Worm (Caenorhabditis elegans): ENCODE data around the gene dsh-2.
A peak's percentile ranks its signal among the peaks of the same experiment; 100 is the strongest.

Gene dsh-2

DNA sequence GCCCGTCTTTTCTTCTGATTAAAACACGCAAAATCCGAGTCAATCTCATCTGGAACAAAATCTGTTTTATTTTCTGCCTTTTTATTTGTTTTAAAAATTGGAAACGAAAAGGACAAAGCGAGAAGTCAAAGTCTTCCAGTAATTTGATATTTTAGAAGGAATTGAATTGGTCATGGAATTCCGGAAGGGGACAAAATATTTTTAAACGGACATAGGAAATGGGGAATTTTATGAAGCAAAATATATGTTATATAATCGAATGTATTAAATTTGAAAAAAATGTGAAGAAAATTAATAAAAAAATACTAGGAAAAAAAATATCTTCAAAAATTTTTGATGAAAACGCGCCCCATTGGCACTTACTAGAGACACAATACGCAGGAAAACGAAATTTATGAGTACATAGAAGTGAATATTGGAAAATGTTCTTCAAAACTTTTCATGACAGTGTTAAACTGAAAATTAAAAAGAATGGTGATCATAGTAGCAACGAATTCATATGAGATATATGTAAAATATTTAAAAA is 40.3 kb downstream of the dsh-2 start, which contains the start of gene F33G12.7:
Gene F33G12.7 (minus strand): TSS at position 51 of the 526 bp plus-strand sequence.
- TF ChIP-seq nhr-76 (tag; optimal IDR thresholded peaks at IDR 0.05) (no peak), lsy-2 (tag; optimal IDR thresholded peaks at IDR 0.05) (peak; percentile 29)

DNA sequence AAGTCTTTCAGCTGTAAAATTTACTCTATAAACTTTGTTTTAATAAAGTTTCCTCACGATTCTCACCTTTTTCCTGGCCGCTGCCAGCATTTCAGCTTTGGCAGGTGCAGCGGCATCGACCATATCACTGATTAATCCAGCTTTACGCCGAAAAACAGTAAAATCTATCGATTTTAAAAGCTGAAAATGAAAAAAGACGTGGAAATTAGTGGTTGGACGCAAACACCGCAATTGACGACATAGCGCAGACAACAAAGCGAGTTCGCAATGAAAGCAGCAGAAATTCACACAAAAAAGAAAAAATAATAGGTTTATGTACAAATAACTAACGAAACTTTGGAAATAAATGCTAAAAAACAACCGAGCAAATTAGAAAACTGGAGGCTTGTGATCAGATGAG is 41.1 kb downstream of the dsh-2 start, which contains the start of gene golg-2:
Gene golg-2 (minus strand): TSS at position 180 of the 400 bp plus-strand sequence.
- no peak for TF ChIP-seq bed-3 (GFP tag; optimal IDR thresholded peaks at IDR 0.05)
- TF ChIP-seq unc-39 (tag; optimal IDR thresholded peaks at IDR 0.05): no peak
- no peak for TF ChIP-seq elt-1 (tag; optimal IDR thresholded peaks at IDR 0.05; ENCODE audit: borderline replicate concordance, insufficient read depth)
- peak; percentile 11 for TF ChIP-seq ces-1 (GFP tag; optimal IDR thresholded peaks at IDR 0.05)
- peak; percentile 7 for TF ChIP-seq lin-13 (tag; optimal IDR thresholded peaks at IDR 0.05)
- no peak for TF ChIP-seq mep-1 (tag; optimal IDR thresholded peaks at IDR 0.05)
- TF ChIP-seq zip-8 (tag; optimal IDR thresholded peaks at IDR 0.05): no peak
- no peak for TF ChIP-seq nhr-12 (tag; optimal IDR thresholded peaks at IDR 0.05)
- no peak for TF ChIP-seq lin-32 (GFP tag; optimal IDR thresholded peaks at IDR 0.05)
- TF ChIP-seq hlh-1 (tag; optimal IDR thresholded peaks at IDR 0.05): no peak
- TF ChIP-seq cnd-1 (tag; optimal IDR thresholded peaks at IDR 0.05): no peak

DNA sequence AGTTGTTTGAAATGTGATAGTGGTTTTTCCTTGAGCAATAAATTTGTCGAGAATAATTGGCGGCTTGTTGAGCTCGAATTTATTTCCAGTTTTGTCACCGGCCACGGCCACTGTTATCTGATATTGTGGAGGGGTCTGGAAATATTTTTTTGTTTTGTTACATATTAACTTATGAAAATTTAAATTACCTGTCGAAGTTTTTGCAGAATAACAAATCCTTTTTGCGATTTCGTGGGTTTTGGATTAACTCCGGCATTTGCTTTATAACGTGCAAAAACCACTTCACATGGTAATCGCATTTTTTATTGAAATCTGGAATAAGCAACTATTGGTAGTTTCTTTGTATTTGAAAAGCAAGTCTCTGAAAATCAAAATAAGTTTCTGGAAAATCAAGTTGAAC is 44.8 kb downstream of the dsh-2 start, which contains the start of gene lrr-1:
Gene lrr-1 (minus strand): TSS at position 312 of the 400 bp plus-strand sequence.
- no peak for TF ChIP-seq mep-1 (tag; optimal IDR thresholded peaks at IDR 0.05)
- no peak for TF ChIP-seq mab-5 (tag; optimal IDR thresholded peaks at IDR 0.05)
- TF ChIP-seq elt-3 (tag; optimal IDR thresholded peaks at IDR 0.05): no peak
- TF ChIP-seq lsy-2 (tag; optimal IDR thresholded peaks at IDR 0.05): no peak
- TF ChIP-seq nhr-76 (tag; optimal IDR thresholded peaks at IDR 0.05): no peak
- no peak for TF ChIP-seq ceh-83 (GFP tag; optimal IDR thresholded peaks at IDR 0.05)
- TF ChIP-seq nhr-28 (tag; optimal IDR thresholded peaks at IDR 0.05): no peak
- TF ChIP-seq pha-4 (tag; optimal IDR thresholded peaks at IDR 0.05): no peak
- no peak for TF ChIP-seq snpc-4 (tag; optimal IDR thresholded peaks at IDR 0.05)
- TF ChIP-seq blmp-1 (tag; optimal IDR thresholded peaks at IDR 0.05): no peak
- no peak for TF ChIP-seq bed-3 (GFP tag; optimal IDR thresholded peaks at IDR 0.05)
- no peak for TF ChIP-seq elt-1 (tag; optimal IDR thresholded peaks at IDR 0.05; ENCODE audit: borderline replicate concordance, insufficient read depth)
- no peak for TF ChIP-seq ham-2 (GFP tag; optimal IDR thresholded peaks at IDR 0.05)
- TF ChIP-seq unc-120 (tag; optimal IDR thresholded peaks at IDR 0.05; ENCODE audit: poor library complexity, severe bottlenecking): no peak
- no peak for TF ChIP-seq zip-8 (tag; optimal IDR thresholded peaks at IDR 0.05)
- TF ChIP-seq ztf-11 (tag; optimal IDR thresholded peaks at IDR 0.05): no peak
- TF ChIP-seq sem-2 (GFP tag; optimal IDR thresholded peaks at IDR 0.05): no peak
- no peak for TF ChIP-seq M03D4.4 (tag; optimal IDR thresholded peaks at IDR 0.05)
- no peak for TF ChIP-seq ceh-39 (tag; optimal IDR thresholded peaks at IDR 0.05)

DNA sequence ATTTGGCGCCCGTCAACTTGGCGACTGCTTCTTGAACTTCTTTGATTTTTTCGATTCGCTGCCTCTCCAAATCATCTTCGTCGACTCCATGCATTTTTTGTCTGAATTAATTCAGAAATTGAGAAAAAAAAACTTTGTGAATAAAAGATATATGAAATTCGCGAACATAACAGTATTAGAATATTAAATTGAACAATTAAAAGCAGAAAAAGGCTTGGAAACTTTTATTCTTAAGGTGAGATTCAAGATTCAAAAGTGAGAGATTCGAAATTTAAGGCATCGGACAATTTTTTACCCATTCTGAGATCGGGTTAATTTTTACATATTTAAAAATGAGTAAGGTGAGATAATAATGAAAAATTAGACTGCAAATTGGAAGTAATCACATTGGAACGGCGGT is 47.0 kb downstream of the dsh-2 start, which contains the start of gene F33G12.3:
Gene F33G12.3 (minus strand): TSS at position 101 of the 400 bp plus-strand sequence.
- TF ChIP-seq bed-3 (GFP tag; optimal IDR thresholded peaks at IDR 0.05): no peak

DNA sequence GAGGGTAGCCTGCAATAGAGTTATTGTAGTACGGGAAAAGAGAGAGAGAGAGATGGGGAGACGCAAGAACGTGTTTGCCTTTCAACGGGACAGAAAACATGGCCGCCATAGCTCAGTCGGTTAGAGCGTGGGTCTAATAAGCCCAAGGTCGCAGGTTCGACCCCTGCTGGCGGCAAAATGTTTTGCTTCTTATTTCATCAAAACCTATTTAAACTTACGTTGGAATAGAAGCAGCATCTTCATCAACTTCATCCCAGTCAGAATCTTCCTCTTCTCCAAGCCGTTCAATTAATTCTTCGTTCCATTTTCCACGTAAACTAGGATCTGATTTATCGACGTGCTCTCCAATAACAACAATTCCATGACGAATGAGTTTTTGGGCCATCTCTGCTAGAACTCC is 48.3 kb downstream of the dsh-2 start:
- TF ChIP-seq drap-1 (GFP tag; optimal IDR thresholded peaks at IDR 0.05): peak; percentile 95
- TF ChIP-seq flh-1 (GFP tag; optimal IDR thresholded peaks at IDR 0.05): peak; percentile 80
- peak; percentile 85 for TF ChIP-seq ztf-11 (tag; optimal IDR thresholded peaks at IDR 0.05)
- TF ChIP-seq zip-8 (tag; optimal IDR thresholded peaks at IDR 0.05): no peak
- TF ChIP-seq tbx-8 (GFP tag; optimal IDR thresholded peaks at IDR 0.05): peak; percentile 88
- TF ChIP-seq sptf-1 (tag; optimal IDR thresholded peaks at IDR 0.05): peak; percentile 96
- peak; percentile 82 for TF ChIP-seq bed-3 (GFP tag; optimal IDR thresholded peaks at IDR 0.05)
- peak; percentile 63 for TF ChIP-seq pha-4 (tag; optimal IDR thresholded peaks at IDR 0.05)
- no peak for TF ChIP-seq mab-5 (tag; optimal IDR thresholded peaks at IDR 0.05)
- peak; percentile 34 for TF ChIP-seq hlh-1 (tag; optimal IDR thresholded peaks at IDR 0.05)
- TF ChIP-seq ceh-43 (GFP tag; optimal IDR thresholded peaks at IDR 0.05): peak; percentile 87
- peak; percentile 53 for TF ChIP-seq nhr-28 (tag; optimal IDR thresholded peaks at IDR 0.05)
- no peak for TF ChIP-seq ceh-39 (tag; optimal IDR thresholded peaks at IDR 0.05)
- TF ChIP-seq unc-120 (tag; optimal IDR thresholded peaks at IDR 0.05; ENCODE audit: poor library complexity, severe bottlenecking): peak; percentile 89
- TF ChIP-seq ces-1 (GFP tag; optimal IDR thresholded peaks at IDR 0.05): no peak
- TF ChIP-seq elt-1 (tag; optimal IDR thresholded peaks at IDR 0.05; ENCODE audit: borderline replicate concordance, insufficient read depth): peak; percentile 4
- peak; percentile 97 for TF ChIP-seq mls-2 (tag; optimal IDR thresholded peaks at IDR 0.05)
- peak; percentile 93 for TF ChIP-seq ham-2 (GFP tag; optimal IDR thresholded peaks at IDR 0.05)
- TF ChIP-seq nhr-12 (tag; optimal IDR thresholded peaks at IDR 0.05): no peak
- peak; percentile 8 for TF ChIP-seq blmp-1 (tag; optimal IDR thresholded peaks at IDR 0.05)
- no peak for TF ChIP-seq snpc-4 (tag; optimal IDR thresholded peaks at IDR 0.05)
- TF ChIP-seq sem-2 (GFP tag; optimal IDR thresholded peaks at IDR 0.05): peak; percentile 92
- TF ChIP-seq lsy-2 (tag; optimal IDR thresholded peaks at IDR 0.05): peak; percentile 61
- TF ChIP-seq nhr-76 (tag; optimal IDR thresholded peaks at IDR 0.05): no peak
- peak; percentile 48 for TF ChIP-seq lin-13 (tag; optimal IDR thresholded peaks at IDR 0.05)
- TF ChIP-seq unc-62 (GFP tag; optimal IDR thresholded peaks at IDR 0.05): peak; percentile 59
- TF ChIP-seq nhr-2 (tag; optimal IDR thresholded peaks at IDR 0.05): no peak
- TF ChIP-seq mep-1 (tag; optimal IDR thresholded peaks at IDR 0.05): peak; percentile 39
- TF ChIP-seq nhr-237 (tag; optimal IDR thresholded peaks at IDR 0.05): peak; percentile 28
- TF ChIP-seq ceh-83 (GFP tag; optimal IDR thresholded peaks at IDR 0.05): peak; percentile 75
- TF ChIP-seq lin-32 (GFP tag; optimal IDR thresholded peaks at IDR 0.05): peak; percentile 93
- peak; percentile 95 for TF ChIP-seq cnd-1 (tag; optimal IDR thresholded peaks at IDR 0.05)
- TF ChIP-seq M03D4.4 (tag; optimal IDR thresholded peaks at IDR 0.05): peak; percentile 94
- TF ChIP-seq elt-3 (tag; optimal IDR thresholded peaks at IDR 0.05): no peak
- peak; percentile 27 for TF ChIP-seq unc-39 (tag; optimal IDR thresholded peaks at IDR 0.05)

Data from whole organism, mixed stage, embryonic.